Worm (Caenorhabditis elegans) whole organism, L4 larva: ENCODE results near the gene clc-1.

Source experiments
- ZK337.2 ChIP-seq: fragments of 200-800 bp; sonication (Bioruptor generic); IDR thresholded peaks from 2 replicates; pipeline ENCODE4 v1.3.6; 2022; ENCODE audit warnings: missing genetic modification reagents, missing genetic modification characterization, missing compliant biosample characterization
- ctbp-1 ChIP-seq: fragments of 200-800 bp; sonication (Bioruptor generic); IDR thresholded peaks from 2 replicates; pipeline ENCODE4 v1.3.6; 2022; ENCODE audit warnings: missing genetic modification reagents, missing genetic modification characterization, missing compliant biosample characterization
- gei-8 ChIP-seq: fragments of 200-800 bp; sonication (Bioruptor generic); optimal IDR thresholded peaks from 2 replicates; lab custom pipeline; 2018; ENCODE audit warnings: mild to moderate bottlenecking, missing genetic modification characterization, missing compliant biosample characterization
- hif-1 ChIP-seq, 2 experiments: sonication (generic microtip); optimal IDR thresholded peaks; 2 replicates each; lab custom pipeline; 2016 to 2017; ENCODE audit warnings: missing compliant biosample characterization in 2 of 2, missing genetic modification characterization in 2 of 2, missing genetic modification reagents in 2 of 2, missing genotype in 2 of 2, mild to moderate bottlenecking in 1 of 2
- jun-1 ChIP-seq: fragments of 150-350 bp; optimal IDR thresholded peaks from 2 replicates; lab custom pipeline; 2014; ENCODE audit warnings: missing biosample characterization, missing genetic modification reagents, missing genetic modification characterization
- lin-13 ChIP-seq: fragments of 150-350 bp; optimal IDR thresholded peaks from 2 replicates; lab custom pipeline; 2014; ENCODE audit warnings: missing biosample characterization, missing genetic modification reagents, missing genetic modification characterization
- lin-39 ChIP-seq: fragments of 150-350 bp; optimal IDR thresholded peaks from 2 replicates; lab custom pipeline; 2014; ENCODE audit warnings: missing biosample characterization, missing genetic modification reagents, missing genetic modification characterization
- pha-4 ChIP-seq, 2 experiments: fragments of 150-350 bp in 1 of 2; fragments of 200-800 bp in 1 of 2; sonication (Bioruptor generic) in 1 of 2; IDR thresholded peaks in 1 of 2; optimal IDR thresholded peaks in 1 of 2; 2 replicates each; pipeline versions ENCODE4 v1.3.6 to Lab custom; 2014 to 2022; ENCODE audit warnings: missing genetic modification characterization in 2 of 2, missing genetic modification reagents in 2 of 2, missing biosample characterization in 1 of 2, missing compliant biosample characterization in 1 of 2
- saeg-2 ChIP-seq: fragments of 200-800 bp; sonication (Bioruptor generic); IDR thresholded peaks from 2 replicates; pipeline ENCODE4 v1.3.6; 2022; ENCODE audit warnings: missing genetic modification reagents, missing genetic modification characterization, missing compliant biosample characterization
- spr-1 ChIP-seq: sonication (generic microtip); optimal IDR thresholded peaks from 2 replicates; lab custom pipeline; 2016; ENCODE audit warnings: mild to moderate bottlenecking, missing genetic modification characterization, missing compliant biosample characterization

DNA sequence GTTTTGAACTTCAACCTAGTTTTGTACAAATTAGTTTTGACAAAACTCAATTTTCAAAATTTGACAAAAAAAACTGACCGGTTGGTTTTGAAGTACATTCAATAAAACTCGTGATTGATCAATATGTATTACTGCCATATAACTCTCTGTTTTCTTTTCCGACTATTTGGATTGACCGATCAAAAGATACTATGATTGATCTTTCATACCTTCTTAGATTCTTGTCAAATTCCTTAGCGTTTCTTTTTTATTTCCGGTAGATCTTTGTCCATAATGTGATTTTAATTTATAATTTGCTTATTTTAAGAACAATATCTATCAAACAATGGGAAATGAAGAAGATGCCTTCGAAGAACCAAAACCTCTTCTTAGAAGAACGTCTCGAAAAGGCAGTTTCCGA is 34.9 kb upstream of the clc-1 start, which contains the start of gene F58A3.3:
- TF ChIP-seq jun-1, result no peak
- no peak for TF ChIP-seq spr-1 (tag; lab: Kevin White, UChicago)
- no peak for TF ChIP-seq hif-1 (tag; optimal IDR thresholded peaks at IDR 0.05; lab: Kevin White, UChicago)
- TF ChIP-seq lin-13 (GFP tag; lab: Kevin White, UChicago), result no peak
- TF ChIP-seq gei-8 (GFP tag; lab: Kevin White, UChicago), result no peak
- TF ChIP-seq pha-4 (GFP tag; IDR thresholded peaks at IDR 0.05; lab: Robert Waterston, UW), result no peak
- no peak for TF ChIP-seq pha-4 (tag; optimal IDR thresholded peaks at IDR 0.05; lab: Kevin White, UChicago)
- no peak for TF ChIP-seq lin-39 (tag; lab: Kevin White, UChicago)
- no peak for TF ChIP-seq ZK337.2
- no peak for TF ChIP-seq ctbp-1 (GFP tag; lab: Robert Waterston, UW)
- no peak for TF ChIP-seq saeg-2 (GFP tag; lab: Robert Waterston, UW)
